Worm (Caenorhabditis elegans): ENCODE data around the gene K11D12.8.

K11D12.8 gene

DNA sequence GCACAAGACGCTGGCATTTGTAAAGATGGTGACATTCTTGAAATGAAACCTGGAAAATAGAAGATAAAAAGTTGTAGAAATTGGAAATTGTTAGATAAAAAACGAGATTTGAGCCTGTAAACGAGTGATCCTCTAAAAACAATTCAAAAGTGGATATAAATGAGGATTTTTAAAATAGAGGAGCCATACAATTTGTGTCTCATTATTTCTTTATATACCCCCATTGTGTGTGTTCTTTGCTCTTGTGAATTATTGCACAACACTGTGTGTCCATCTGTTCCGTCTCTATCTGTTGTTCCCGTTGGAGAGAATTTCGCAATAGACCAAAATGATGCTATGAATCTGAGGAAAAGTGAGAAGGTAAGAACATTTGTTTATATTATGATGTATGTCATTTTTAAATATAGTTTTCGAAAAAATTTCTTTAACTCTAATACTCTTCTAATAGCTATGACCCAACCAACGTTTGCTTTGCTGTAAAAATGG lies 46.2 kb upstream of the K11D12.8 start, which contains the start of gene Y58A7A.5:
Gene Y58A7A.5, minus strand, starts transcription at position 51 of the 486 bp plus-strand sequence.
- TF ChIP-seq attf-5 (GFP tag; optimal IDR thresholded peaks at IDR 0.05) (peak; percentile 16), nhr-80 (tag; optimal IDR thresholded peaks at IDR 0.05) (peak; percentile 9), sptf-2 (GFP tag; optimal IDR thresholded peaks at IDR 0.05) (no peak), cebp-1 (GFP tag; IDR thresholded peaks at IDR 0.05) (peak; percentile 94), cebp-1 (tag; optimal IDR thresholded peaks at IDR 0.05) (peak; percentile 99), ztf-3 (GFP tag; optimal IDR thresholded peaks at IDR 0.05) (no peak)

DNA sequence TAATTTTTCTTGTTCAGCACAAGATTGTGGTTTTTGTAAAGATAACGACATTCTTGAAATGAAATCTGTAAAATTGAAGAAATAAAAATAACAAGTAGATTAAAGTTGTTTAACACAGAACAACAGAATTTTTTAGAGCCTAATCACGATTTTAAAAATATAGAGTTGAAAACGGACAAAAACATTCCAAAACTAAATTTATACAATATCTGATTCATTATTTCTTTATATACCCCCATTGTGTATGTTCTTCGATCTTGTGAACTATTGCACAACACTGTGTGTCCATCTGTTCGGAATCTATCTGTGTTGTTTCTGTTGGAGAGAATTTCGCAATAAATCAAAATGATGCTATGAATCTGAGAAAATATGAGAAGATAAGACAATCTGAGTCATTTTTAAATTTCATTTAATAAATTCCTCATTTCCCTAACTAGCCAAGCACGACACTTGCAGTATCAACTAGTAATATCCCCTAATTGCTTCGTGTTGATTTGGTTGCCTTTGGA lies 44.2 kb upstream of the K11D12.8 start, which contains the start of gene Y58A7A.4:
Gene Y58A7A.4, minus strand, starts transcription at position 51 of the 509 bp plus-strand sequence.
- TF ChIP-seq B0035.1 (tag; optimal IDR thresholded peaks at IDR 0.05) (no peak), tbp1 (GFP tag; optimal IDR thresholded peaks at IDR 0.05) (no peak), ceh-40 (GFP tag; IDR thresholded peaks at IDR 0.05) (no peak), C06A6.2 (GFP tag; conservative IDR thresholded peaks at IDR 0.05) (no peak), cebp-1 (GFP tag; IDR thresholded peaks at IDR 0.05) (peak; percentile 68; the same call in 1 of the 2 replicates), cebp-1 (tag; optimal IDR thresholded peaks at IDR 0.05) (peak; percentile 90), gei-17 (GFP tag; optimal IDR thresholded peaks at IDR 0.05) (no peak), F55B11.4 (tag; optimal IDR thresholded peaks at IDR 0.05; ENCODE audit: borderline replicate concordance, insufficient read depth) (no peak)

DNA sequence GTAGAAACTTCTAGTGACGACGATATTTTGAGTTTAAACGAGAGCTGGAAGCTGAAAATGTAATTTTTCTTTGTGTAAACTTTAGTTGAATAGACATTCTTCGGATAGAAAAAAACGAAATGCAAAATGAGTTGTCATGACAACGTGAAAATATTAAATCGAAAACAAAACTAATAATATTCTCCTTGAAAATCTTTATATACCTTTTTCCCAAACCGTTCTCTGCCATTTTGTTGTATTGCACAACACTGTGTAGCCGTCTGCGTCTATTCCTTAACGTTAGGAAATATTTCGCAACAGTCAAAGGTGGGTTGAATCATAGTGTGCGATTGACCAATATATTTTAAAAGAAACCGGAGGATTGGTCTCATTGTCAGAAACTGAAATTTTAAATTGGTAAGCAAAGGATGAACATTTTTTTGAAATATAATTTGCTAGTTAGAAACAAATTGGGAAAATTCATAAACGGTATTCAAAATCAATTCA lies 40.1 kb upstream of the K11D12.8 start, which contains the start of gene Y58A7A.3:
Gene Y58A7A.3, minus strand, starts transcription at position 51 of the 486 bp plus-strand sequence.
- TF ChIP-seq cebp-2 (GFP tag; IDR thresholded peaks at IDR 0.05) (no peak), lin-40 (tag; optimal IDR thresholded peaks at IDR 0.05) (peak; percentile 8), K12H6.12 (tag; optimal IDR thresholded peaks at IDR 0.05) (peak; percentile 6), F49E8.2 (tag; optimal IDR thresholded peaks at IDR 0.05; ENCODE audit: insufficient read depth) (no peak), let-526 (GFP tag; IDR thresholded peaks at IDR 0.05) (no peak), F37B4.10 (GFP tag; IDR thresholded peaks at IDR 0.05) (no peak), ztf-3 (GFP tag; optimal IDR thresholded peaks at IDR 0.05) (no peak), atf-7 (tag; optimal IDR thresholded peaks at IDR 0.05) (no peak), nhr-80 (tag; optimal IDR thresholded peaks at IDR 0.05) (peak; percentile 69), C17E4.6 (GFP tag; IDR thresholded peaks at IDR 0.05) (no peak), lsy-27 (tag; optimal IDR thresholded peaks at IDR 0.05; ENCODE audit: borderline replicate concordance, insufficient read depth) (no peak), cebp-1 (GFP tag; IDR thresholded peaks at IDR 0.05) (peak; percentile 99), cebp-1 (tag; optimal IDR thresholded peaks at IDR 0.05) (peak; percentile 99), dpl-1 (GFP tag; optimal IDR thresholded peaks at IDR 0.05) (no peak), hmg-1.2 (GFP tag; IDR thresholded peaks at IDR 0.05) (peak; percentile 72; the same call in 1 of the 2 replicates), lin-54 (GFP tag; optimal IDR thresholded peaks at IDR 0.05) (peak; percentile 12), sptf-2 (GFP tag; optimal IDR thresholded peaks at IDR 0.05) (no peak), attf-5 (GFP tag; optimal IDR thresholded peaks at IDR 0.05) (peak; percentile 88), B0035.1 (tag; optimal IDR thresholded peaks at IDR 0.05) (no peak), Y56A3A.18 (GFP tag; IDR thresholded peaks at IDR 0.05) (no peak)

DNA sequence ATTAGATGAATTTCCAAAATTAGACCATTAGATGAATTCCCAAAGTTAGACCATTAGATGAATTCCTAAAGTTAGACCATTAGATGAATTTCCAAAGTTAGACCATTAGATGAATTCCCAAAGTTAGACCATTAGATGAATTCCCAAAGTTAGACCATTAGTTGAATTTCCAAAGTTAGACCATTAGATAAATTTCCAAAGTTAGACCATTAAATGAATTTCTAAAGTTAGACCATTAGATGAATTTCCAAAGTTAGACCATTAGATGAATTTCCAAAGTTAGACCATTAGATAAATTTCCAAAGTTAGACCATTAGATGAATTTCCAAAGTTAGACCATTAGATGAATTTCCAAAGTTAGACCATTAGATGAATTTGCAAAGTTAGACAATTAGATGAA lies 34.5 kb upstream of the K11D12.8 start:
- TF ChIP-seq egrh-3 (GFP tag; IDR thresholded peaks at IDR 0.05), result peak; percentile 83

DNA sequence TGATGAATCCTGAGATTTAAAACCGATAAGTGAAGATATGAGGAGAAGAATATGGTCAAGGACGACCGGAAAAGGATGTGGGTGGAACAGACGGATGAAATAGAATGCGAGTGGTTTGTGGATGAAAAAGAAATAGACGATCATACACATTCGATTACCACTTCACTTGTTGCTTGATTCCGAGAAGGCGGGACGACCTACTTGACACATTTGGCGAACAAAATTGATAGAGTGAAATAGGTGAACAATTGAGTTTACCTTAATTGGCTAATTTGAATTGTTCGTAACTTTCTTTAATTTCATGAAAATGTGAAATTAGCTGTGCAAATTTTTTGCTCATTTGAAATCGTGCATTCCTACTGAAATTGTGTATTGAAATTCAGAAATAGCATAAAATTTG lies 31.3 kb upstream of the K11D12.8 start, which contains the start of gene Y58A7A.2:
Gene Y58A7A.2, minus strand, starts transcription at position 101 of the 400 bp plus-strand sequence.
- TF ChIP-seq athp-1 (tag; optimal IDR thresholded peaks at IDR 0.05) (no peak), him-1 (tag; optimal IDR thresholded peaks at IDR 0.05) (no peak), snpc-1.3 (tag; optimal IDR thresholded peaks at IDR 0.05; ENCODE audit: insufficient read depth) (no peak), egrh-3 (GFP tag; IDR thresholded peaks at IDR 0.05) (no peak), rpc-1 (optimal IDR thresholded peaks at IDR 0.05) (no peak), rpc-1 (tag; optimal IDR thresholded peaks at IDR 0.05) (no peak), lsy-27 (tag; optimal IDR thresholded peaks at IDR 0.05; ENCODE audit: borderline replicate concordance, insufficient read depth) (no peak), madf-6 (GFP tag; IDR thresholded peaks at IDR 0.05) (no peak), die-1 (tag; optimal IDR thresholded peaks at IDR 0.05) (no peak), F52B5.7 (tag; optimal IDR thresholded peaks at IDR 0.05) (no peak), ztf-22 (GFP tag; optimal IDR thresholded peaks at IDR 0.05) (no peak), lir-1 (GFP tag; conservative IDR thresholded peaks at IDR 0.05) (no peak), F23B12.7 (tag; optimal IDR thresholded peaks at IDR 0.05; ENCODE audit: insufficient read depth) (no peak), ccch-3 (GFP tag; optimal IDR thresholded peaks at IDR 0.05) (no peak), C17E4.6 (GFP tag; IDR thresholded peaks at IDR 0.05) (no peak), mel-28 (tag; optimal IDR thresholded peaks at IDR 0.05; ENCODE audit: borderline replicate concordance) (no peak), rcor-1 (GFP tag; IDR thresholded peaks at IDR 0.05) (no peak)

Data from whole organism, young adult.